Fruit fly (Drosophila melanogaster) whole organism: ENCODE data around the gene CG10096.

Experiments used
- CG8478 ChIP-seq: fragments of >200 bp; optimal IDR thresholded peaks from 2 replicates; lab custom pipeline; 2018; ENCODE audit warnings: inconsistent platforms
- pan ChIP-seq: fragments of >200 bp; optimal IDR thresholded peaks from 2 replicates; lab custom pipeline; 2017

DNA sequence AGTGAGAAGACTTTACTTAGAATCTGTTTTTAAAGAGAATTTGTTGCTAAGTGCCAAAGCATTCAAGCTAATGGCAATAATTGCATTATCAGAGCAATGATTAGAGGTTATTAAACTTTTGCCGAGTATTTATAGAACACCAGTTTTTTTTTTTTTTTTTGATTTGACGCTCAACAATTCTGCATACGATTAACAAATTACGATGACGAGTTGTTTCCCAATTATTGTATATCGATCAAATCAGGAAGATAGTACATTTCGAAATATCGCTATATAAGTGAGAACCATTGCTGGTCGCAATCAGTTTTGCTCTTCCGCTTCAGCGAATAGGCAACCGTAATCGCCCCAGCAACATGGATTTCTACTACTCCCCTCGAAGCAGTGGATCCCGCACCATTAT, 22.0 kb downstream of the CG10096 start, which contains the start of gene GstD4:
- TF ChIP-seq CG8478 (lab: Kevin White, UChicago): no peak
- no peak for TF ChIP-seq pan (lab: Kevin White, UChicago)
